Worm (Caenorhabditis elegans) whole organism, early embryonic: ENCODE measurements around the gene tost-1.

Experiments
- B0310.2 ChIP-seq: sonication (generic microtip); optimal IDR thresholded peaks from 2 replicates; lab custom pipeline; 2016; ENCODE audit warnings: mild to moderate bottlenecking, missing genetic modification characterization, missing compliant biosample characterization
- F13C5.2 ChIP-seq: sonication (generic microtip); optimal IDR thresholded peaks from 2 replicates; lab custom pipeline; 2017; ENCODE audit warnings: mild to moderate bottlenecking, missing genetic modification characterization, inconsistent platforms, missing compliant biosample characterization
- aly-1 ChIP-seq: sonication (generic microtip); optimal IDR thresholded peaks from 2 replicates; lab custom pipeline; 2016; ENCODE audit warnings: missing genetic modification characterization, missing compliant biosample characterization
- ama-1 ChIP-seq: fragments of 150-350 bp; optimal IDR thresholded peaks from 2 replicates; lab custom pipeline; 2014
- ceh-13 ChIP-seq: fragments of 200-800 bp; sonication (Bioruptor generic); optimal IDR thresholded peaks from 2 replicates; lab custom pipeline; 2018; ENCODE audit warnings: mild to moderate bottlenecking, missing genetic modification characterization, missing compliant biosample characterization
- ceh-36 ChIP-seq: sonication (generic microtip); optimal IDR thresholded peaks from 2 replicates; lab custom pipeline; 2016; ENCODE audit warnings: missing genetic modification characterization, inconsistent platforms, missing compliant biosample characterization
- ets-7 ChIP-seq: sonication (generic microtip); optimal IDR thresholded peaks from 2 replicates; lab custom pipeline; 2016; ENCODE audit warnings: missing genotype, missing genetic modification characterization, missing compliant biosample characterization
- flt-1 ChIP-seq: fragments of 200-800 bp; sonication (Bioruptor generic); IDR thresholded peaks from 2 replicates; pipeline ENCODE4 v1.3.6; 2022; ENCODE audit warnings: missing genetic modification characterization, missing compliant biosample characterization
- hmbx-1 ChIP-seq: sonication (generic microtip); optimal IDR thresholded peaks from 2 replicates; lab custom pipeline; 2016; ENCODE audit warnings: mild to moderate bottlenecking, missing genetic modification characterization, missing compliant biosample characterization
- hmg-4 ChIP-seq: fragments of 200-800 bp; sonication (Bioruptor generic); optimal IDR thresholded peaks from 2 replicates; lab custom pipeline; 2018; ENCODE audit warnings: mild to moderate bottlenecking, missing genetic modification characterization, missing compliant biosample characterization
- hnd-1 ChIP-seq: sonication (generic microtip); optimal IDR thresholded peaks from 2 replicates; lab custom pipeline; 2016; ENCODE audit warnings: missing genetic modification characterization, missing compliant biosample characterization
- pes-1 ChIP-seq: fragments of 200-800 bp; sonication (Bioruptor generic); IDR thresholded peaks from 2 replicates; pipeline ENCODE4 v1.3.6; 2022; ENCODE audit warnings: missing genetic modification reagents, missing genetic modification characterization, missing compliant biosample characterization
- scrt-1 ChIP-seq: fragments of 200-800 bp; sonication (Bioruptor generic); IDR thresholded peaks from 2 replicates; pipeline ENCODE4 v1.3.6; 2022; ENCODE audit warnings: missing genetic modification characterization, missing compliant biosample characterization
- sea-1 ChIP-seq: fragments of 200-800 bp; sonication (Bioruptor generic); conservative IDR thresholded peaks from 2 replicates; pipeline ENCODE4 v1.3.6; 2022; ENCODE audit warnings: missing genetic modification characterization, missing compliant biosample characterization
- tbx-11 ChIP-seq: fragments of 200-800 bp; sonication (Bioruptor generic); IDR thresholded peaks from 2 replicates; pipeline ENCODE4 v1.3.6; 2022; ENCODE audit warnings: missing genetic modification characterization, missing compliant biosample characterization
- tbx-37 ChIP-seq: fragments of 200-800 bp; sonication (Bioruptor generic); conservative IDR thresholded peaks from 2 replicates; pipeline ENCODE4 v1.3.6; 2022; ENCODE audit warnings: missing genetic modification reagents, missing genetic modification characterization, missing compliant biosample characterization
- tra-4 ChIP-seq: sonication (generic microtip); optimal IDR thresholded peaks from 2 replicates; lab custom pipeline; 2017; ENCODE audit warnings: missing genetic modification characterization, missing compliant biosample characterization

The tost-1 gene

ce11 chrIII:4878281-4878680 lies at the start of gene tost-1, which contains the start of gene arx-6:
Gene tost-1 (minus strand): TSS chrIII:4878311.
Gene arx-6 (plus strand): TSS chrIII:4878658.
- TF ChIP-seq ama-1 (lab: Kevin White, UChicago) (no peak), hmg-4 (GFP tag; lab: Kevin White, UChicago) (peak; percentile 35)

ce11 chrIII:4924134-4924533 lies 46.0 kb upstream of the tost-1 start:
- TF ChIP-seq scrt-1 (GFP tag; lab: Robert Waterston, UW) (no peak), ets-7 (no peak)

ce11 chrIII:4922020-4922419 lies 43.9 kb upstream of the tost-1 start, which contains the start of gene mmab-1:
Gene mmab-1 (minus strand): TSS chrIII:4922114.
- peak; percentile 55; the same call in 1 of the 2 replicates for TF ChIP-seq pes-1

- TF ChIP-seq hnd-1 (tag; lab: Kevin White, UChicago) (no peak), B0310.2 (tag; lab: Kevin White, UChicago) (no peak), tra-4 (no peak), F13C5.2 (tag; lab: Kevin White, UChicago) (no peak), hmbx-1 (tag; lab: Kevin White, UChicago) (no peak), pes-1 (no peak), tbx-11 (GFP tag; lab: Robert Waterston, UW) (no peak), flt-1 (GFP tag; lab: Robert Waterston, UW) (no peak), sea-1 (GFP tag; lab: Robert Waterston, UW) (no peak), aly-1 (tag; lab: Kevin White, UChicago) (no peak), ama-1 (lab: Kevin White, UChicago) (no peak), ceh-36 (no peak), ets-7 (no peak), ceh-13 (GFP tag; lab: Kevin White, UChicago) (no peak), hmg-4 (GFP tag; lab: Kevin White, UChicago) (no peak)
Observed at ce11 chrIII:4920221-4920620, 42.1 kb upstream of the tost-1 start, which contains the start of gene ula-1. Gene ula-1 (minus strand): TSS chrIII:4920321.

ce11 chrIII:4918906-4919305 lies 40.8 kb upstream of the tost-1 start:
- TF ChIP-seq ama-1 (lab: Kevin White, UChicago) = no peak
- TF ChIP-seq ets-7 = no peak
- no peak for TF ChIP-seq ceh-36
- no peak for TF ChIP-seq hmg-4 (GFP tag; lab: Kevin White, UChicago)
- no peak for TF ChIP-seq hmbx-1 (tag; lab: Kevin White, UChicago)
- TF ChIP-seq pes-1 = no peak
- no peak for TF ChIP-seq flt-1 (GFP tag; lab: Robert Waterston, UW)
- no peak for TF ChIP-seq hnd-1 (tag; lab: Kevin White, UChicago)
- TF ChIP-seq tbx-37 (GFP tag; lab: Robert Waterston, UW) = no peak
- TF ChIP-seq F13C5.2 (tag; lab: Kevin White, UChicago) = no peak
- no peak for TF ChIP-seq tra-4

DNA sequence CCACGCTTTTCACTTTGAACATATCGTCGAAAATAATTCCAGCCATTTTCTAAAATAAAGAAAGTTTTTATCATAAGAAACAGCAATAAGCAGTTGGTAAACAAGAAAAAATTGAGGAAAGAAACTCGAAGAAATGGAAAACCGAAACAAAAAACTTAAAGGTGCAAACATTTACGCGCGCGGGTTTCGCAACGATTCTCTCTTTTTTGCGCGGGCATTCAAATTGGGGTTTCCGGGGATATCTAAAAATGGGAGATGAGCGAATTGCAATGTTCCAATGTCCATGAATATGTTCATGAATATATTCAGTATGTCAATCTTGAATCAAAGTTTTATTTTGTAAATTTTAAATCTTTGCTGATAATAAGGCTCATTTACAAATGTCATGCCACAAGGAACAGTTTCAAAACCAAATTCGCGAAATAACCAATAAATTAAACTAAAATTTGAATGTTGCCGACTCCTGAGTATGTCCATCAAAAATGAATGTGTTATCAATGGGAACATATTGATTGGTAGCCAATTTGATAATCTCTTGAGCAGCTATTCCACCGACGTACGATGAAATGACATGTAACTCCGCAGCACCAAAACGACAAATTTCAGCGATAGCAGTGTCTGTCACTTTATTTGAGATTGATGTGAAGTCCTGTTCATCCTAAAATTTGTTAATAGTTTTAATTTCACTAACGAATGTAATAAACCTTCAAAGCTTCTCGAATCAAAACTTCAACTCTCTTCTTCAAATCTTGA lies 40.0 kb upstream of the tost-1 start, which contains the start of gene rpb-8:
TSS of gene rpb-8 (minus strand) at position 49 of the 753 bp plus-strand sequence.
- TF ChIP-seq B0310.2 (tag; lab: Kevin White, UChicago) (no peak), ama-1 (lab: Kevin White, UChicago) (no peak), flt-1 (GFP tag; lab: Robert Waterston, UW) (no peak), ets-7 (no peak), ceh-13 (GFP tag; lab: Kevin White, UChicago) (no peak), hmg-4 (GFP tag; lab: Kevin White, UChicago) (no peak), hmbx-1 (tag; lab: Kevin White, UChicago) (no peak), pes-1 (no peak), aly-1 (tag; lab: Kevin White, UChicago) (no peak), scrt-1 (GFP tag; lab: Robert Waterston, UW) (no peak)

ce11 chrIII:4917077-4917476 lies 39.0 kb upstream of the tost-1 start, which contains the start of gene rars-1:
Gene rars-1 (minus strand): TSS chrIII:4917177.
- no peak for TF ChIP-seq ceh-36
- TF ChIP-seq hmg-4 (GFP tag; lab: Kevin White, UChicago) = no peak
- no peak for TF ChIP-seq tra-4
- no peak for TF ChIP-seq B0310.2 (tag; lab: Kevin White, UChicago)
- TF ChIP-seq ets-7 = no peak

ce11 chrIII:4913736-4914135 lies 35.6 kb upstream of the tost-1 start:
- no peak for TF ChIP-seq ama-1 (lab: Kevin White, UChicago)
- no peak for TF ChIP-seq tra-4
- no peak for TF ChIP-seq aly-1 (tag; lab: Kevin White, UChicago)
- TF ChIP-seq flt-1 (GFP tag; lab: Robert Waterston, UW) = no peak
- TF ChIP-seq F13C5.2 (tag; lab: Kevin White, UChicago) = no peak
- TF ChIP-seq hnd-1 (tag; lab: Kevin White, UChicago) = no peak
- no peak for TF ChIP-seq pes-1
- no peak for TF ChIP-seq ceh-13 (GFP tag; lab: Kevin White, UChicago)
- TF ChIP-seq hmbx-1 (tag; lab: Kevin White, UChicago) = no peak
- TF ChIP-seq ceh-36 = no peak

DNA sequence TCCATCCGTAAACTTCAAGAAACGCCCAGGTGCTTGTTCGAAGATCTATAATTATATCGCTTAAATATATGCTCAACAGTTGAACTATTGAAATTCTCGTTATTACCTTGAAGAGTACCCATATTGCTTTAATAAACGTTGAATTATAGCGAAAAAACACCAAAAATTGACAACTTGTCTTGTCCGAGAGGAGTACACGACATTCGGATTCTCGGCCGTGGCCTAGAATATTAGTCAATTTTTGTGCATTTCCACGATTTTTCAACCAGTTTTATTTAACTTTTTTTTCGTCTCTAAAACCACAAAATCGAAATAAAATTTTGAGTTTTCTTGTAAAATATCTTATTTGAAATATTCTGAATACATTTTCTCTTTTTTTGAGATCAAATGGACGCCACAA lies 34.2 kb upstream of the tost-1 start, which contains the start of the genes F26F4.9 and cee-1:
TSS of gene F26F4.9 (minus strand) at position 205 of the 400 bp plus-strand sequence.
TSS of gene cee-1 (plus strand) at position 383 of the 400 bp plus-strand sequence.
- TF ChIP-seq pes-1 = no peak
- no peak for TF ChIP-seq ama-1 (lab: Kevin White, UChicago)
- TF ChIP-seq ets-7 = no peak
- TF ChIP-seq B0310.2 (tag; lab: Kevin White, UChicago) = no peak
- no peak for TF ChIP-seq aly-1 (tag; lab: Kevin White, UChicago)
- TF ChIP-seq tbx-37 (GFP tag; lab: Robert Waterston, UW) = 0 out of 2 replicates have a peak, but pooled peaks have one; percentile 25
- TF ChIP-seq F13C5.2 (tag; lab: Kevin White, UChicago) = no peak
